Worm (Caenorhabditis elegans) whole organism, L1 larva: Measurements from ENCODE around the gene slc-17.4.
"Not testable (repeated sequence)": the region's sequence is repeated elsewhere in the genome, so short reads cannot be mapped to it uniquely, and the experiment has no call there.

ENCODE experiments used
- ama-1 ChIP-seq: fragments of 150-350 bp; optimal IDR thresholded peaks from 2 replicates; lab custom pipeline; 2014
- lsy-2 ChIP-seq, 2 experiments: fragments of 150-350 bp; optimal IDR thresholded peaks; 2 replicates each; lab custom pipeline; 2014; ENCODE audit warnings: missing biosample characterization in 2 of 2, missing genetic modification characterization in 2 of 2
- unc-62 ChIP-seq: fragments of 150-350 bp; optimal IDR thresholded peaks from 2 replicates; lab custom pipeline; 2014; ENCODE audit warnings: missing biosample characterization, missing genetic modification reagents, missing genetic modification characterization

DNA sequence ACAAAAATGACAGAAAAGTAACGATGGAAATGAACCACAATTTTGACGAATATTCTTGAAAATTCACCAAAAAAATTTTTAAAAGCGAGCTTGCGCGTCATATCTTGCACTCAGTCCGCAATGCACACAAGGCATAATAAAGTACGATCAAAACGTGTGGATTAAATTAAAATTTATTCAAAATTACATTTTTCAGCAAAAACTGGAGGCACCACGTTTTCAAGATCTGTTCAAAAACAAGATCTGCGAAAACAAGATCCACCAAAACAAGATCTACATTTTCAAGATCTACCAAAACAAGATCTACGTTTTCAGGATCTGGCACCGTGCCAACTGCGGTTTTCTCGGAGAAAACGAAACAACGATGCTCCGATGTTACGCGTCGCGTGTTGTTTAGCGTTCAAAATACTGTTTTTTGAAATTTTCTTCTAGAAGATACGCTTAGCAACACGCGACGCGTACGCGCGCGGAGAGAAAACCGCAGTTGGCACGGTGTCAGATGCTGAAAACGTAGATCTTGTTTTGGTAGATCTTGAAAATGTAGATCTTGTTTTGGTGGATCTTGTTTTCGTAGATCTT, 6.9 kb downstream of the slc-17.4 start:
- TF ChIP-seq ama-1; unc-62 (GFP tag; lab: Kevin White, UChicago); lsy-2 (tag; optimal IDR thresholded peaks at IDR 0.05; lab: Kevin White, UChicago): not testable (repeated sequence)
